Worm (Caenorhabditis elegans) whole organism, young adult: ENCODE measurements around the gene ZK643.2.
A peak's percentile ranks its signal among the peaks of the same experiment; 100 is the strongest.

Source experiments
- D2030.7 ChIP-seq: fragments of 200-800 bp; sonication (Bioruptor generic); IDR thresholded peaks from 2 replicates; pipeline ENCODE4 v1.3.6; 2022; ENCODE audit warnings: missing genetic modification reagents, missing genetic modification characterization, missing compliant biosample characterization
- attf-5 ChIP-seq: fragments of 200-800 bp; sonication (Bioruptor generic); optimal IDR thresholded peaks from 2 replicates; lab custom pipeline; 2018; ENCODE audit warnings: mild to moderate bottlenecking, missing genetic modification characterization, missing compliant biosample characterization
- bed-1 ChIP-seq: fragments of 200-800 bp; sonication (Bioruptor generic); IDR thresholded peaks from 2 replicates; pipeline ENCODE4 v1.3.6; 2022; ENCODE audit warnings: missing genetic modification reagents, missing genetic modification characterization, missing compliant biosample characterization
- cebp-1 ChIP-seq, 2 experiments: fragments of 200-800 bp in 1 of 2; sonication (Bioruptor generic) in 1 of 2; sonication (generic microtip) in 1 of 2; IDR thresholded peaks in 1 of 2; optimal IDR thresholded peaks in 1 of 2; 2 replicates each; pipeline versions ENCODE4 v1.3.6 to Lab custom; 2017 to 2022; ENCODE audit warnings: missing compliant biosample characterization in 2 of 2, missing genetic modification characterization in 2 of 2, mild to moderate bottlenecking in 1 of 2, missing genetic modification reagents in 1 of 2, moderate library complexity in 1 of 2
- ceh-100 ChIP-seq: fragments of 200-800 bp; sonication (Bioruptor generic); IDR thresholded peaks from 2 replicates; pipeline ENCODE4 v1.3.6; 2022; ENCODE audit warnings: missing genetic modification reagents, missing genetic modification characterization, missing compliant biosample characterization
- egl-18 ChIP-seq: fragments of 200-800 bp; sonication (Bioruptor generic); IDR thresholded peaks from 2 replicates; pipeline ENCODE4 v1.3.6; 2022; ENCODE audit warnings: missing genetic modification reagents, missing genetic modification characterization, missing compliant biosample characterization
- nhr-80 ChIP-seq: sonication (generic microtip); optimal IDR thresholded peaks from 2 replicates; lab custom pipeline; 2016; ENCODE audit warnings: missing genetic modification characterization, missing compliant biosample characterization
- ztf-6 ChIP-seq: fragments of 200-800 bp; sonication (Bioruptor generic); IDR thresholded peaks from 2 replicates; pipeline ENCODE4 v1.3.6; 2022; ENCODE audit warnings: missing genetic modification reagents, missing genetic modification characterization, missing compliant biosample characterization

Gene ZK643.2

DNA sequence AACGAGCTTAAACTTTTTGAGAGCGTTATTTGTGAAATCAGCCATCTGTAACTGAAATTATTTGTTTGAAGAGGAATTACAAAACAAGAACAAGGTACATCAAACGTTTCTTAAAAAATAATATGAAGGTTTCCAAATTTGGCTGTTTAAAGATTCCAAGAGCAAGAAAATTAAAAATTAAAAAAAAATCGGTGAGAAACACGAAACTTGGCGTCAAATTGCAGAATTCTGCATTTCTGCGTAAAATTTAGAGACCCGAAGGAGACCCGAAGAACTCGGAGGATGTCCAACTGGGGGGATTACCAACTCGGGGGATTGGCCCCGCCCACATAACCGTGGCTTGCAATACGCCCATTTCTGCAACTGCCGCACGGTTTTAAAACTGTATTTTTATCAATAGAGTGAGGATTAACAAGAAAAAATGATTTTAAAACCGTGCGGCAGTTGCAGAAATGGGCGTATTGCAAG lies 49.6 kb downstream of the ZK643.2 start, which contains the start of gene rab-6.1:
Gene rab-6.1 (minus strand): TSS at position 51 of the 468 bp plus-strand sequence.
- TF ChIP-seq ceh-100 (GFP tag; lab: Robert Waterston, UW) (peak; percentile 65), D2030.7 (GFP tag; lab: Robert Waterston, UW) (peak; percentile 56), bed-1 (GFP tag; lab: Robert Waterston, UW) (0 out of 2 replicates have a peak, but pooled peaks have one; percentile 24)

DNA sequence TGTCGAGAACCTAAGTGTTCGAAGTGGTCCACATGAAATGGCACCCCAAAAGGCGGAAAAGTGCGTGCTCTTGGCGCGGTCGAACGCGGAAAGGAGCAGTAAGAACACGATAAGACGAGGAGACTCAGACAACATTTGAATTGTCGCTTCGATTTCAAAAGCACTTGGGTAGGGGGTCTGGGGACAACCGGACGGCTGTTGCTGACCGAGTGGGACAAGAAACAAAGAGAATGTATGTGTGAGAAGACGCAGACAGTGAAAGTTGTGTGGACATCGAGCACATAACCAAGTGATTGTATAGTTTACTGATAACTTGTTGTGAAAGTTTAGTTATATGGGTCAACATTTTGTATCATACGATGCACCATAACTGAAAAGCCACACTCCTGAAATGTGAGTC lies 50.8 kb downstream of the ZK643.2 start:
- TF ChIP-seq egl-18 (no peak), attf-5 (GFP tag; lab: Kevin White, UChicago) (peak; percentile 29), ztf-6 (GFP tag; lab: Robert Waterston, UW) (no peak), cebp-1 (GFP tag; IDR thresholded peaks at IDR 0.05; lab: Robert Waterston, UW) (peak; percentile 46; the same call in 1 of the 2 replicates), cebp-1 (tag; optimal IDR thresholded peaks at IDR 0.05; lab: Kevin White, UChicago) (no peak), nhr-80 (tag; lab: Kevin White, UChicago) (peak; percentile 78)
